Fruit fly (Drosophila melanogaster) whole organism: Measurements from ENCODE around the gene Hrb98DE.

ENCODE experiments used
- Dll ChIP-seq: fragments of >200 bp; optimal IDR thresholded peaks from 2 replicates; lab custom pipeline; 2017
- psq ChIP-seq: fragments of >200 bp; optimal IDR thresholded peaks from 2 replicates; lab custom pipeline; 2017

- TF ChIP-seq psq (no peak), Dll (no peak)
Observed at dm6 chr3R:28576838-28577237, 22.8 kb upstream of the Hrb98DE start.
